Worm (Caenorhabditis elegans): ENCODE data around the gene clec-139.

The clec-139 gene

ce11 chrII:4606687-4607297 lies 14.8 kb downstream of the clec-139 start:
- TF ChIP-seq lin-14 (GFP tag; optimal IDR thresholded peaks at IDR 0.05) (peak; percentile 66), nhr-85 (tag) (peak; percentile 31), efl-1 (optimal IDR thresholded peaks at IDR 0.05) (peak in 1 of 2 experiments; percentile 7), efl-1 (GFP tag; optimal IDR thresholded peaks at IDR 0.05 in 1 of 2) (no peak), zag-1 (tag; optimal IDR thresholded peaks at IDR 0.05) (no peak), fkh-10 (GFP tag; optimal IDR thresholded peaks at IDR 0.05) (peak; percentile 41), dpl-1 (GFP tag; optimal IDR thresholded peaks at IDR 0.05) (peak in 1 of 3 experiments; percentile 5), nhr-47 (tag; optimal IDR thresholded peaks at IDR 0.05) (no peak), ces-1 (GFP tag; optimal IDR thresholded peaks at IDR 0.05) (peak; percentile 65)

- no peak for TF ChIP-seq sptf-1 (tag; optimal IDR thresholded peaks at IDR 0.05)
- TF ChIP-seq efl-1 (optimal IDR thresholded peaks at IDR 0.05): no peak
- peak in 1 of 2 experiments; percentile 72 for TF ChIP-seq efl-1 (GFP tag; optimal IDR thresholded peaks at IDR 0.05 in 1 of 2)
- no peak for TF ChIP-seq F16B12.6 (tag; optimal IDR thresholded peaks at IDR 0.05)
- TF ChIP-seq C34B4.2 (tag; optimal IDR thresholded peaks at IDR 0.05): no peak
- no peak for TF ChIP-seq nhr-90 (tag; optimal IDR thresholded peaks at IDR 0.05; ENCODE audit: poor library complexity)
These were observed 16.9 kb downstream of the clec-139 start for ce11 chrII:4604680-4605079.

ce11 chrII:4604149-4604548 lies 17.4 kb downstream of the clec-139 start:
- TF ChIP-seq fkh-4 (tag; optimal IDR thresholded peaks at IDR 0.05; ENCODE audit: borderline replicate concordance) (no peak), fkh-10 (GFP tag; optimal IDR thresholded peaks at IDR 0.05) (no peak), nhr-71 (tag; optimal IDR thresholded peaks at IDR 0.05) (peak; percentile 17), nhr-76 (tag; optimal IDR thresholded peaks at IDR 0.05) (no peak), nhr-47 (tag; optimal IDR thresholded peaks at IDR 0.05) (no peak), ceh-63 (GFP tag; optimal IDR thresholded peaks at IDR 0.05) (no peak), lin-14 (GFP tag; optimal IDR thresholded peaks at IDR 0.05) (peak; percentile 36), ama-1 (optimal IDR thresholded peaks at IDR 0.05) (no peak), hpl-2 (GFP tag; optimal IDR thresholded peaks at IDR 0.05) (no peak), swsn-7 (tag; optimal IDR thresholded peaks at IDR 0.05) (no peak), xbp-1 (tag; optimal IDR thresholded peaks at IDR 0.05) (no peak), ceh-88 (GFP tag; IDR thresholded peaks at IDR 0.05) (no peak), unc-130 (tag; optimal IDR thresholded peaks at IDR 0.05) (no peak), elt-2 (tag; optimal IDR thresholded peaks at IDR 0.05) (peak; percentile 84), pax-3 (tag; optimal IDR thresholded peaks at IDR 0.05) (no peak), sptf-1 (tag; optimal IDR thresholded peaks at IDR 0.05) (no peak), pqm-1 (tag; optimal IDR thresholded peaks at IDR 0.05) (no peak), lin-35 (GFP tag; optimal IDR thresholded peaks at IDR 0.05) (peak in 1 of 2 experiments; percentile 37), efl-1 (optimal IDR thresholded peaks at IDR 0.05) (peak in 1 of 2 experiments; percentile 9), efl-1 (GFP tag; optimal IDR thresholded peaks at IDR 0.05 in 1 of 2) (peak in 1 of 2 experiments; percentile 58), alr-1 (tag; optimal IDR thresholded peaks at IDR 0.05; ENCODE audit: borderline replicate concordance) (no peak), sup-37 (GFP tag; optimal IDR thresholded peaks at IDR 0.05) (no peak)

ce11 chrII:4603035-4603434 lies 18.5 kb downstream of the clec-139 start, which contains the start of gene F35D11.4:
Gene F35D11.4 (plus strand): TSS chrII:4603427.
- TF ChIP-seq C34B4.2 (tag; optimal IDR thresholded peaks at IDR 0.05) (no peak), ceh-82 (tag; optimal IDR thresholded peaks at IDR 0.05) (peak; percentile 33 to 74 (median 63)), efl-1 (optimal IDR thresholded peaks at IDR 0.05) (peak; percentile 94), efl-1 (GFP tag; optimal IDR thresholded peaks at IDR 0.05 in 1 of 2) (peak; percentile 91 to 99), nhr-47 (tag; optimal IDR thresholded peaks at IDR 0.05) (peak; percentile 89), xbp-1 (tag; optimal IDR thresholded peaks at IDR 0.05) (peak; percentile 85), nhr-77 (tag; optimal IDR thresholded peaks at IDR 0.05) (peak; percentile 34), hlh-4 (tag; optimal IDR thresholded peaks at IDR 0.05) (no peak), blmp-1 (tag; optimal IDR thresholded peaks at IDR 0.05) (peak; percentile 61), nhr-237 (tag; optimal IDR thresholded peaks at IDR 0.05) (no peak), zip-4 (GFP tag; optimal IDR thresholded peaks at IDR 0.05) (peak; percentile 34), F16B12.6 (tag; optimal IDR thresholded peaks at IDR 0.05) (peak; percentile 42), efl-3 (GFP tag; optimal IDR thresholded peaks at IDR 0.05) (no peak), nhr-71 (tag; optimal IDR thresholded peaks at IDR 0.05) (peak; percentile 90), unc-98 (GFP tag; IDR thresholded peaks at IDR 0.05) (peak; percentile 66), unc-86 (tag; optimal IDR thresholded peaks at IDR 0.05) (peak; percentile 62), rnt-1 (tag; optimal IDR thresholded peaks at IDR 0.05) (peak; percentile 99), elt-3 (tag; optimal IDR thresholded peaks at IDR 0.05) (peak in 2 of 6 experiments; percentile 33 to 56), pag-3 (tag; optimal IDR thresholded peaks at IDR 0.05; ENCODE audit: borderline replicate concordance, insufficient read depth) (no peak), aha-1 (tag; optimal IDR thresholded peaks at IDR 0.05) (no peak), nhr-11 (tag; optimal IDR thresholded peaks at IDR 0.05) (no peak), egl-13 (tag; optimal IDR thresholded peaks at IDR 0.05) (peak; percentile 79), lsy-2 (tag; optimal IDR thresholded peaks at IDR 0.05) (peak; percentile 77 to 85), zag-1 (tag; optimal IDR thresholded peaks at IDR 0.05) (no peak)

Measured in whole organism, L1 larva.